Worm (Caenorhabditis elegans) whole organism, young adult: ENCODE results near the gene F35E12.2.
A peak's percentile ranks its signal among the peaks of the same experiment; 100 is the strongest.

Source experiments
- B0019.2 ChIP-seq: fragments of 200-800 bp; sonication (Bioruptor generic); conservative IDR thresholded peaks from 2 replicates; pipeline ENCODE4 v1.3.6; 2022; ENCODE audit warnings: missing genetic modification reagents, missing genetic modification characterization, missing compliant biosample characterization
- B0035.1 ChIP-seq: sonication (generic microtip); optimal IDR thresholded peaks from 2 replicates; lab custom pipeline; 2016; ENCODE audit warnings: missing genetic modification characterization, mild to moderate bottlenecking, missing compliant biosample characterization, missing genotype, missing genetic modification reagents
- B0336.3 ChIP-seq: fragments of 200-800 bp; sonication (Bioruptor generic); IDR thresholded peaks from 2 replicates; pipeline ENCODE4 v1.3.6; 2022; ENCODE audit warnings: missing genetic modification characterization, missing compliant biosample characterization
- D2030.7 ChIP-seq: fragments of 200-800 bp; sonication (Bioruptor generic); IDR thresholded peaks from 2 replicates; pipeline ENCODE4 v1.3.6; 2022; ENCODE audit warnings: missing genetic modification reagents, missing genetic modification characterization, missing compliant biosample characterization
- F23B12.7 ChIP-seq: sonication (generic microtip); optimal IDR thresholded peaks from 2 replicates; lab custom pipeline; 2017; ENCODE audit warnings: missing genetic modification characterization, mild to moderate bottlenecking, missing compliant biosample characterization, antibody characterized with exemption, moderate library complexity; ENCODE audit not compliant: insufficient read depth
- F49E8.2 ChIP-seq: sonication (generic microtip); optimal IDR thresholded peaks from 3 replicates; lab custom pipeline; 2017; ENCODE audit warnings: missing genetic modification characterization, mild to moderate bottlenecking, missing compliant biosample characterization, antibody characterized with exemption, moderate library complexity; ENCODE audit not compliant: insufficient read depth
- K11D2.4 ChIP-seq: fragments of 200-800 bp; sonication (Bioruptor generic); IDR thresholded peaks from 2 replicates; pipeline ENCODE4 v1.3.6; 2022; ENCODE audit warnings: missing genetic modification reagents, missing genetic modification characterization, missing compliant biosample characterization
- akir-1 ChIP-seq: fragments of 200-800 bp; sonication (Bioruptor generic); optimal IDR thresholded peaks from 2 replicates; lab custom pipeline; 2018; ENCODE audit warnings: mild to moderate bottlenecking, missing genetic modification characterization, moderate library complexity, missing compliant biosample characterization
- atf-7 ChIP-seq: sonication (generic microtip); optimal IDR thresholded peaks from 2 replicates; lab custom pipeline; 2017; ENCODE audit warnings: mild to moderate bottlenecking, missing genetic modification characterization, missing compliant biosample characterization
- athp-1 ChIP-seq: sonication (generic microtip); optimal IDR thresholded peaks from 2 replicates; lab custom pipeline; 2017; ENCODE audit warnings: mild to moderate bottlenecking, missing genetic modification characterization, missing compliant biosample characterization
- cebp-1 ChIP-seq, 2 experiments: fragments of 200-800 bp in 1 of 2; sonication (Bioruptor generic) in 1 of 2; sonication (generic microtip) in 1 of 2; IDR thresholded peaks in 1 of 2; optimal IDR thresholded peaks in 1 of 2; 2 replicates each; pipeline versions ENCODE4 v1.3.6 to Lab custom; 2017 to 2022; ENCODE audit warnings: missing compliant biosample characterization in 2 of 2, missing genetic modification characterization in 2 of 2, mild to moderate bottlenecking in 1 of 2, missing genetic modification reagents in 1 of 2, moderate library complexity in 1 of 2
- ceh-58 ChIP-seq: fragments of 200-800 bp; sonication (Bioruptor generic); IDR thresholded peaks from 2 replicates; pipeline ENCODE4 v1.3.6; 2022; ENCODE audit warnings: missing genetic modification characterization, missing compliant biosample characterization
- die-1 ChIP-seq: sonication (generic microtip); optimal IDR thresholded peaks from 2 replicates; lab custom pipeline; 2016; ENCODE audit warnings: missing genotype, mild to moderate bottlenecking, missing genetic modification characterization, missing compliant biosample characterization
- dox-1 ChIP-seq: fragments of 200-800 bp; sonication (Bioruptor generic); IDR thresholded peaks from 2 replicates; pipeline ENCODE4 v1.3.6; 2022; ENCODE audit warnings: missing genetic modification reagents, missing genetic modification characterization, missing compliant biosample characterization
- egrh-3 ChIP-seq: fragments of 200-800 bp; sonication (Bioruptor generic); IDR thresholded peaks from 2 replicates; pipeline ENCODE4 v1.3.6; 2022; ENCODE audit warnings: missing genetic modification reagents, missing genetic modification characterization, missing compliant biosample characterization
- ets-4 ChIP-seq: fragments of 200-800 bp; sonication (Bioruptor generic); optimal IDR thresholded peaks from 2 replicates; lab custom pipeline; 2018; ENCODE audit warnings: mild to moderate bottlenecking, missing genetic modification characterization, missing compliant biosample characterization
- gei-17 ChIP-seq: fragments of 200-800 bp; sonication (Bioruptor generic); optimal IDR thresholded peaks from 2 replicates; lab custom pipeline; 2018; ENCODE audit warnings: mild to moderate bottlenecking, missing genetic modification characterization, missing compliant biosample characterization
- him-1 ChIP-seq: sonication (generic microtip); optimal IDR thresholded peaks from 2 replicates; lab custom pipeline; 2016; ENCODE audit warnings: missing genotype, missing genetic modification reagents, missing genetic modification characterization, missing compliant biosample characterization
- hmg-1.2 ChIP-seq: fragments of 200-800 bp; sonication (Bioruptor generic); IDR thresholded peaks from 2 replicates; pipeline ENCODE4 v1.3.6; 2022; ENCODE audit warnings: missing genetic modification reagents, missing genetic modification characterization, missing compliant biosample characterization
- hrde-1 ChIP-seq: sonication (generic microtip); optimal IDR thresholded peaks from 2 replicates; lab custom pipeline; 2016; ENCODE audit warnings: missing genetic modification characterization, mild to moderate bottlenecking, missing compliant biosample characterization, moderate library complexity, missing genotype, missing genetic modification reagents, borderline replicate concordance
- let-607 ChIP-seq, 2 experiments: fragments of 200-800 bp in 1 of 2; sonication (Bioruptor generic) in 1 of 2; sonication (generic microtip) in 1 of 2; optimal IDR thresholded peaks; 2 replicates each; lab custom pipeline; 2016 to 2018; ENCODE audit warnings: mild to moderate bottlenecking in 2 of 2, missing compliant biosample characterization in 2 of 2, missing genetic modification characterization in 2 of 2, moderate library complexity in 2 of 2, missing genotype in 1 of 2
- lin-54 ChIP-seq: fragments of 200-800 bp; sonication (Bioruptor generic); optimal IDR thresholded peaks from 2 replicates; lab custom pipeline; 2018; ENCODE audit warnings: mild to moderate bottlenecking, missing genetic modification characterization, missing compliant biosample characterization
- lir-1 ChIP-seq: fragments of 200-800 bp; sonication (Bioruptor generic); conservative IDR thresholded peaks from 2 replicates; pipeline ENCODE4 v1.3.6; 2022; ENCODE audit warnings: missing genetic modification reagents, missing genetic modification characterization, missing compliant biosample characterization
- madf-10 ChIP-seq: sonication (generic microtip); optimal IDR thresholded peaks from 2 replicates; lab custom pipeline; 2016; ENCODE audit warnings: mild to moderate bottlenecking, missing genetic modification characterization, missing compliant biosample characterization
- madf-3 ChIP-seq: fragments of 200-800 bp; sonication (Bioruptor generic); IDR thresholded peaks from 2 replicates; pipeline ENCODE4 v1.3.6; 2022; ENCODE audit warnings: missing genetic modification reagents, missing genetic modification characterization, missing compliant biosample characterization
- mcd-1 ChIP-seq: fragments of 200-800 bp; sonication (Bioruptor generic); IDR thresholded peaks from 2 replicates; pipeline ENCODE4 v1.3.6; 2022; ENCODE audit warnings: missing genetic modification reagents, missing genetic modification characterization, missing compliant biosample characterization
- mel-28 ChIP-seq: sonication (generic microtip); optimal IDR thresholded peaks from 2 replicates; lab custom pipeline; 2016; ENCODE audit warnings: borderline replicate concordance, mild to moderate bottlenecking, missing genetic modification characterization, missing compliant biosample characterization
- nhr-120 ChIP-seq: fragments of 200-800 bp; sonication (Bioruptor generic); IDR thresholded peaks from 2 replicates; pipeline ENCODE4 v1.3.6; 2022; ENCODE audit warnings: missing genetic modification characterization, missing compliant biosample characterization
- nhr-80 ChIP-seq: sonication (generic microtip); optimal IDR thresholded peaks from 2 replicates; lab custom pipeline; 2016; ENCODE audit warnings: missing genetic modification characterization, missing compliant biosample characterization
- pbrm-1 ChIP-seq: fragments of 200-800 bp; sonication (Bioruptor generic); IDR thresholded peaks from 2 replicates; pipeline ENCODE4 v1.3.6; 2022; ENCODE audit warnings: missing genetic modification reagents, missing genetic modification characterization, missing compliant biosample characterization
- rcor-1 ChIP-seq: fragments of 200-800 bp; sonication (Bioruptor generic); IDR thresholded peaks from 2 replicates; pipeline ENCODE4 v1.3.6; 2022; ENCODE audit warnings: missing genetic modification reagents, missing genetic modification characterization, missing compliant biosample characterization
- somi-1 ChIP-seq: fragments of 200-800 bp; sonication (Bioruptor generic); optimal IDR thresholded peaks from 2 replicates; lab custom pipeline; 2018; ENCODE audit warnings: mild to moderate bottlenecking, missing genetic modification characterization, missing compliant biosample characterization
- tbp1 ChIP-seq: fragments of 200-800 bp; sonication (Bioruptor generic); optimal IDR thresholded peaks from 2 replicates; lab custom pipeline; 2018; ENCODE audit warnings: mild to moderate bottlenecking, missing genetic modification characterization, missing compliant biosample characterization
- tlf-1 ChIP-seq: fragments of 200-800 bp; sonication (Bioruptor generic); optimal IDR thresholded peaks from 2 replicates; lab custom pipeline; 2018; ENCODE audit warnings: mild to moderate bottlenecking, missing genetic modification characterization, missing compliant biosample characterization
- unc-62 ChIP-seq: fragments of 150-350 bp; optimal IDR thresholded peaks from 2 replicates; lab custom pipeline; 2014; ENCODE audit warnings: missing biosample characterization, missing genetic modification reagents, missing genetic modification characterization
- ztf-3 ChIP-seq: fragments of 200-800 bp; sonication (Bioruptor generic); optimal IDR thresholded peaks from 2 replicates; lab custom pipeline; 2018; ENCODE audit warnings: mild to moderate bottlenecking, missing genetic modification characterization, missing compliant biosample characterization

The F35E12.2 gene

ce11 chrV:13678542-13678941 lies 46.1 kb downstream of the F35E12.2 start, which contains the start of the genes tag-65 and ccz-1 (continued):
- TF ChIP-seq B0035.1 (tag; lab: Kevin White, UChicago) (no peak), gei-17 (peak; percentile 59), unc-62 (GFP tag; lab: Kevin White, UChicago) (no peak), atf-7 (tag; lab: Kevin White, UChicago) (peak; percentile 30), ets-4 (GFP tag; lab: Kevin White, UChicago) (no peak), lir-1 (GFP tag; lab: Robert Waterston, UW) (peak; percentile 81), die-1 (tag; lab: Kevin White, UChicago) (no peak), tbp1 (GFP tag; lab: Kevin White, UChicago) (peak; percentile 64), F49E8.2 (tag; lab: Kevin White, UChicago) (peak; percentile 32), dox-1 (GFP tag; lab: Robert Waterston, UW) (peak; percentile 77), rcor-1 (GFP tag; lab: Robert Waterston, UW) (peak; percentile 89), mel-28 (no peak), madf-3 (GFP tag; lab: Robert Waterston, UW) (0 out of 2 replicates have a peak, but pooled peaks have one; percentile 60), hmg-1.2 (GFP tag; lab: Robert Waterston, UW) (peak; percentile 98), let-607 (tag; optimal IDR thresholded peaks at IDR 0.05; lab: Kevin White, UChicago) (peak in 1 of 2 experiments; percentile 59), madf-10 (tag; lab: Kevin White, UChicago) (peak; percentile 43), ztf-3 (GFP tag; lab: Kevin White, UChicago) (no peak), nhr-80 (tag; lab: Kevin White, UChicago) (no peak), lin-54 (peak; percentile 89), mcd-1 (GFP tag; lab: Robert Waterston, UW) (peak; percentile 88), F23B12.7 (tag; lab: Kevin White, UChicago) (peak; percentile 61), K11D2.4 (GFP tag; lab: Robert Waterston, UW) (peak; percentile 68; the same call in 1 of the 2 replicates), pbrm-1 (GFP tag; lab: Robert Waterston, UW) (peak; percentile 59; the same call in 1 of the 2 replicates), athp-1 (tag; lab: Kevin White, UChicago) (peak; percentile 28), B0019.2 (GFP tag; lab: Robert Waterston, UW) (no peak), nhr-120 (GFP tag; lab: Robert Waterston, UW) (no peak), cebp-1 (GFP tag; IDR thresholded peaks at IDR 0.05; lab: Robert Waterston, UW) (no peak), cebp-1 (tag; optimal IDR thresholded peaks at IDR 0.05; lab: Kevin White, UChicago) (peak; percentile 74), akir-1 (GFP tag; lab: Kevin White, UChicago) (no peak), somi-1 (GFP tag; lab: Kevin White, UChicago) (peak; percentile 29), D2030.7 (peak; percentile 46; the same call in 1 of the 2 replicates), tlf-1 (GFP tag; lab: Kevin White, UChicago) (peak; percentile 77), hrde-1 (no peak), B0336.3 (peak; percentile 87), him-1 (tag; lab: Kevin White, UChicago) (peak; percentile 5), egrh-3 (GFP tag; lab: Robert Waterston, UW) (no peak), ceh-58 (no peak)
- TF ChIP-seq, all 124 proteins: peak for 55
